Worm (Caenorhabditis elegans) whole organism, L2 larva: ENCODE data around the gene srbc-24.

ENCODE experiments used
- aly-2 ChIP-seq: fragments of 150-350 bp; optimal IDR thresholded peaks from 2 replicates; lab custom pipeline; 2014; ENCODE audit warnings: missing biosample characterization, missing genetic modification characterization
- egl-27 ChIP-seq: sonication (generic microtip); optimal IDR thresholded peaks from 3 replicates; lab custom pipeline; 2017; ENCODE audit warnings: missing biosample characterization, missing genetic modification reagents, missing genetic modification characterization
- lin-13 ChIP-seq: fragments of 150-350 bp; optimal IDR thresholded peaks from 2 replicates; lab custom pipeline; 2014; ENCODE audit warnings: missing biosample characterization, missing genetic modification reagents, missing genetic modification characterization
- lin-39 ChIP-seq: fragments of 150-350 bp; optimal IDR thresholded peaks from 2 replicates; lab custom pipeline; 2014; ENCODE audit warnings: missing biosample characterization, missing genetic modification reagents, missing genetic modification characterization
- mab-5 ChIP-seq: fragments of 150-350 bp; optimal IDR thresholded peaks from 2 replicates; lab custom pipeline; 2014; ENCODE audit warnings: missing biosample characterization, missing genetic modification characterization
- mdl-1 ChIP-seq, 2 experiments: fragments of 150-350 bp in 1 of 2; sonication (generic microtip) in 1 of 2; optimal IDR thresholded peaks; 2 replicates each; lab custom pipeline; 2017; ENCODE audit warnings: missing biosample characterization in 2 of 2, missing genetic modification characterization in 2 of 2
- nhr-237 ChIP-seq: fragments of 150-350 bp; optimal IDR thresholded peaks from 2 replicates; lab custom pipeline; 2014; ENCODE audit warnings: missing biosample characterization, missing genetic modification characterization
- nhr-77 ChIP-seq: fragments of 150-350 bp; optimal IDR thresholded peaks from 2 replicates; lab custom pipeline; 2014; ENCODE audit warnings: missing biosample characterization, missing genetic modification characterization
- snpc-4 ChIP-seq: fragments of 150-350 bp; optimal IDR thresholded peaks from 2 replicates; lab custom pipeline; 2014; ENCODE audit warnings: missing biosample characterization, missing genetic modification characterization
- unc-55 ChIP-seq: fragments of 150-350 bp; sonication (generic microtip); optimal IDR thresholded peaks from 3 replicates; lab custom pipeline; 2014; ENCODE audit warnings: missing biosample characterization, missing genetic modification reagents, missing genetic modification characterization
- ztf-11 ChIP-seq: sonication (generic microtip); optimal IDR thresholded peaks from 2 replicates; lab custom pipeline; 2017; ENCODE audit warnings: missing biosample characterization, missing genetic modification characterization

ce11 chrV:2132675-2133074 lies 18.9 kb upstream of the srbc-24 start:
- TF ChIP-seq unc-55 (no peak), ztf-11 (tag; lab: Kevin White, UChicago) (no peak), aly-2 (no peak), egl-27 (tag; lab: Kevin White, UChicago) (no peak), lin-39 (tag; lab: Kevin White, UChicago) (no peak), nhr-237 (tag; lab: Kevin White, UChicago) (no peak), lin-13 (GFP tag; lab: Kevin White, UChicago) (no peak), snpc-4 (no peak), mdl-1 (tag; optimal IDR thresholded peaks at IDR 0.05; lab: Kevin White, UChicago) (no peak), mab-5 (no peak), nhr-77 (tag; lab: Kevin White, UChicago) (no peak)
